Worm (Caenorhabditis elegans) whole organism, L4 larva: ENCODE measurements around the gene Y25C1A.8.

ENCODE experiments used
- F10B5.3 ChIP-seq: sonication (generic microtip); optimal IDR thresholded peaks from 2 replicates; lab custom pipeline; 2016; ENCODE audit warnings: mild to moderate bottlenecking, missing genetic modification characterization, missing compliant biosample characterization
- F37D6.2 ChIP-seq: sonication (generic microtip); optimal IDR thresholded peaks from 2 replicates; lab custom pipeline; 2016; ENCODE audit warnings: mild to moderate bottlenecking, missing genetic modification characterization, missing compliant biosample characterization
- F44E2.7 ChIP-seq: fragments of 200-800 bp; sonication (Bioruptor generic); IDR thresholded peaks from 2 replicates; pipeline ENCODE4 v2.1.2; 2022; ENCODE audit warnings: missing genetic modification characterization, missing compliant biosample characterization
- F49E8.2 ChIP-seq: sonication (generic microtip); optimal IDR thresholded peaks from 2 replicates; lab custom pipeline; 2016; ENCODE audit warnings: missing compliant biosample characterization, mild to moderate bottlenecking, missing genetic modification characterization, borderline replicate concordance
- T20F7.1 ChIP-seq: fragments of 200-800 bp; sonication (Bioruptor generic); optimal IDR thresholded peaks from 2 replicates; lab custom pipeline; 2018; ENCODE audit warnings: mild to moderate bottlenecking, missing genetic modification characterization, missing compliant biosample characterization
- Y105C5A.15 ChIP-seq: fragments of 200-800 bp; sonication (Bioruptor generic); IDR thresholded peaks from 2 replicates; pipeline ENCODE4 v1.3.6; 2022; ENCODE audit warnings: missing genetic modification characterization, missing compliant biosample characterization
- Y75B8A.6 ChIP-seq: fragments of 200-800 bp; sonication (Bioruptor generic); IDR thresholded peaks from 2 replicates; pipeline ENCODE4 v1.3.6; 2022; ENCODE audit warnings: missing genetic modification reagents, missing genetic modification characterization, missing compliant biosample characterization
- ZK337.2 ChIP-seq: fragments of 200-800 bp; sonication (Bioruptor generic); IDR thresholded peaks from 2 replicates; pipeline ENCODE4 v1.3.6; 2022; ENCODE audit warnings: missing genetic modification reagents, missing genetic modification characterization, missing compliant biosample characterization
- ZK546.5 ChIP-seq, 2 experiments: sonication (generic microtip); optimal IDR thresholded peaks; 2 replicates each; lab custom pipeline; 2017; ENCODE audit warnings: missing biosample characterization in 2 of 2, missing genetic modification characterization in 2 of 2
- ama-1 ChIP-seq: fragments of 150-350 bp; optimal IDR thresholded peaks from 2 replicates; lab custom pipeline; 2014; ENCODE audit warnings: inconsistent platforms, mixed read lengths
- arid-1 ChIP-seq: fragments of 200-800 bp; sonication (Bioruptor generic); conservative IDR thresholded peaks from 2 replicates; pipeline ENCODE4 v1.3.6; 2022; ENCODE audit warnings: missing genetic modification reagents, missing genetic modification characterization, missing compliant biosample characterization
- ceh-20 ChIP-seq: fragments of 200-800 bp; sonication (Bioruptor generic); IDR thresholded peaks from 2 replicates; pipeline ENCODE4 v1.3.6; 2022; ENCODE audit warnings: missing genetic modification reagents, missing genetic modification characterization, missing compliant biosample characterization
- ceh-32 ChIP-seq: sonication (generic microtip); optimal IDR thresholded peaks from 2 replicates; lab custom pipeline; 2016; ENCODE audit warnings: mild to moderate bottlenecking, missing genetic modification characterization, missing compliant biosample characterization; ENCODE audit not compliant: poor library complexity
- ctbp-1 ChIP-seq: fragments of 200-800 bp; sonication (Bioruptor generic); IDR thresholded peaks from 2 replicates; pipeline ENCODE4 v1.3.6; 2022; ENCODE audit warnings: missing genetic modification reagents, missing genetic modification characterization, missing compliant biosample characterization
- dmd-8 ChIP-seq: fragments of 200-800 bp; sonication (Bioruptor generic); IDR thresholded peaks from 2 replicates; pipeline ENCODE4 v1.3.6; 2022; ENCODE audit warnings: missing genetic modification characterization, missing compliant biosample characterization
- dpl-1 ChIP-seq: fragments of 150-350 bp; optimal IDR thresholded peaks from 2 replicates; lab custom pipeline; 2014; ENCODE audit warnings: missing biosample characterization, missing genetic modification reagents, missing genetic modification characterization
- egl-27 ChIP-seq: sonication (generic microtip); optimal IDR thresholded peaks from 3 replicates; lab custom pipeline; 2017; ENCODE audit warnings: missing biosample characterization, missing genetic modification reagents, missing genetic modification characterization
- hif-1 ChIP-seq, 2 experiments: sonication (generic microtip); optimal IDR thresholded peaks; 2 replicates each; lab custom pipeline; 2016 to 2017; ENCODE audit warnings: missing compliant biosample characterization in 2 of 2, missing genetic modification characterization in 2 of 2, missing genetic modification reagents in 2 of 2, missing genotype in 2 of 2, mild to moderate bottlenecking in 1 of 2
- hmg-1.1 ChIP-seq: fragments of 200-800 bp; sonication (Bioruptor generic); IDR thresholded peaks from 2 replicates; pipeline ENCODE4 v1.3.6; 2022; ENCODE audit warnings: missing genetic modification reagents, missing genetic modification characterization, missing compliant biosample characterization
- lin-39 ChIP-seq: fragments of 150-350 bp; optimal IDR thresholded peaks from 2 replicates; lab custom pipeline; 2014; ENCODE audit warnings: missing biosample characterization, missing genetic modification reagents, missing genetic modification characterization
- madf-9 ChIP-seq: fragments of 200-800 bp; sonication (Bioruptor generic); conservative IDR thresholded peaks from 2 replicates; pipeline ENCODE4 v1.3.6; 2022; ENCODE audit warnings: missing genetic modification reagents, missing genetic modification characterization, missing compliant biosample characterization
- mdt-29 ChIP-seq: fragments of 200-800 bp; sonication (Bioruptor generic); IDR thresholded peaks from 2 replicates; pipeline ENCODE4 v1.3.6; 2022; ENCODE audit warnings: missing genetic modification reagents, missing genetic modification characterization, missing compliant biosample characterization
- mep-1 ChIP-seq: fragments of 150-350 bp; sonication (generic microtip); optimal IDR thresholded peaks from 3 replicates; lab custom pipeline; 2014; ENCODE audit warnings: missing biosample characterization, missing genetic modification characterization
- mes-2 ChIP-seq: sonication (generic microtip); optimal IDR thresholded peaks from 2 replicates; lab custom pipeline; 2016; ENCODE audit warnings: missing genotype, mild to moderate bottlenecking, missing genetic modification characterization, missing compliant biosample characterization; ENCODE audit not compliant: poor library complexity, severe bottlenecking
- nhr-25 ChIP-seq: sonication (generic microtip); optimal IDR thresholded peaks from 2 replicates; lab custom pipeline; 2017; ENCODE audit warnings: missing genetic modification characterization, mild to moderate bottlenecking, missing compliant biosample characterization, antibody characterized with exemption, moderate library complexity, borderline replicate concordance; ENCODE audit not compliant: insufficient read depth
- nhr-42 ChIP-seq: fragments of 200-800 bp; sonication (Bioruptor generic); IDR thresholded peaks from 2 replicates; pipeline ENCODE4 v1.3.6; 2022; ENCODE audit warnings: missing genetic modification characterization, missing compliant biosample characterization
- rbr-2 ChIP-seq: sonication (generic microtip); optimal IDR thresholded peaks from 2 replicates; lab custom pipeline; 2016; ENCODE audit warnings: missing genotype, missing genetic modification characterization, missing compliant biosample characterization
- saeg-2 ChIP-seq: fragments of 200-800 bp; sonication (Bioruptor generic); IDR thresholded peaks from 2 replicates; pipeline ENCODE4 v1.3.6; 2022; ENCODE audit warnings: missing genetic modification reagents, missing genetic modification characterization, missing compliant biosample characterization
- sdz-12 ChIP-seq: fragments of 200-800 bp; sonication (Bioruptor generic); optimal IDR thresholded peaks from 2 replicates; lab custom pipeline; 2018; ENCODE audit warnings: mild to moderate bottlenecking, missing genetic modification characterization, missing compliant biosample characterization
- set-16 ChIP-seq: fragments of 200-800 bp; sonication (Bioruptor generic); IDR thresholded peaks from 2 replicates; pipeline ENCODE4 v1.3.6; 2022; ENCODE audit warnings: missing genetic modification reagents, missing genetic modification characterization, missing compliant biosample characterization
- snpc-1.2 ChIP-seq: fragments of 200-800 bp; sonication (Bioruptor generic); IDR thresholded peaks from 2 replicates; pipeline ENCODE4 v1.3.6; 2022; ENCODE audit warnings: missing genetic modification reagents, missing genetic modification characterization, missing compliant biosample characterization
- unc-39 ChIP-seq: sonication (generic microtip); optimal IDR thresholded peaks from 2 replicates; lab custom pipeline; 2017; ENCODE audit warnings: missing biosample characterization, missing genetic modification characterization
- vab-7 ChIP-seq: fragments of 200-800 bp; sonication (Bioruptor generic); IDR thresholded peaks from 2 replicates; pipeline ENCODE4 v1.3.6; 2022; ENCODE audit warnings: missing genetic modification reagents, missing genetic modification characterization, missing compliant biosample characterization
- zip-2 ChIP-seq: fragments of 150-350 bp; optimal IDR thresholded peaks from 2 replicates; lab custom pipeline; 2014; ENCODE audit warnings: missing biosample characterization, missing genetic modification characterization

Gene Y25C1A.8

DNA sequence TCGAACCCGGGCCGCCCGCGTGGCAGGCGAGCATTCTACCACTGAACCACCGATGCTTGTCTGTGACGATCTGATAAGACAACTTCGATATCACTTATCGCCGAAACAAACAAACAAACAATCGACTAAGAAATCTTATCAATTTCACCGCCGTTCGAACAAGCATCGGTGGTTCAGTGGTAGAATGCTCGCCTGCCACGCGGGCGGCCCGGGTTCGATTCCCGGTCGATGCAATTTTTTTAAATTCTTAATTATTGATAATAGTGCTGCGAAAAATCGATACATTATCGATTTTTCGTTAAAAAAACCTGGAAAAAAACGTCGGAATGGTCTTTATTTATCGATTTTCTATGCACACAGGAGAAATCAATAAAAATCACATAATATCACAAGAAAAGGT, 14.5 kb downstream of the Y25C1A.8 start (continued):
- TF ChIP-seq Y75B8A.6 (GFP tag; lab: Robert Waterston, UW) (0 out of 2 replicates have a peak, but pooled peaks have one; percentile 44), ceh-20 (peak; percentile 51; the same call in 1 of the 2 replicates), arid-1 (GFP tag; lab: Robert Waterston, UW) (peak; percentile 65), mdt-29 (GFP tag; lab: Robert Waterston, UW) (peak; percentile 65; the same call in 1 of the 2 replicates), rbr-2 (tag; lab: Kevin White, UChicago) (no peak), mep-1 (tag; lab: Kevin White, UChicago) (peak; percentile 59), mes-2 (tag; lab: Kevin White, UChicago) (peak; percentile 69), vab-7 (GFP tag; lab: Robert Waterston, UW) (peak; percentile 75), nhr-25 (tag; lab: Kevin White, UChicago) (no peak), ctbp-1 (GFP tag; lab: Robert Waterston, UW) (peak; percentile 43; the same call in 1 of the 2 replicates), ceh-32 (tag; lab: Kevin White, UChicago) (no peak), hmg-1.1 (GFP tag; lab: Robert Waterston, UW) (peak; percentile 50)

DNA sequence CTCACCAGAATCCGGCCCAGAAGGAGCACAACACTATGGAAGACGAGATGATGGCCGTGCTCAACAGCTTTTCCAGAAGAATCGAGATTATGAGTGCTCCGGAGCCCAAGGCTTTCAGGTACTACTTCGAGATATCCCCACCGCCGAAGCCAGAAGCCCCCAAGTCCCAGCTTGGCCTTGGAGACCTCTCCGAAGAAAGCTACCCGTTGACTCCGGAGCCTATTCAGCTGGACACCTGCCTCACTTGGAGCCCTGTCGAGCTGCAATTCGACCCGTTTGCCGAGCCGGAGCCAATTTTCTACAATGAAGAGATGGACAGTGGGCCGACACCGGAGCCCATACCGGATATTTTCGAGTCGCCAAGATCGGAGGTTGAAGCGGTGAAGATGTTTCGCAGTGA, 15.2 kb downstream of the Y25C1A.8 start:
- TF ChIP-seq madf-9 (GFP tag; lab: Robert Waterston, UW) (no peak), sdz-12 (GFP tag; lab: Kevin White, UChicago) (peak; percentile 19), ama-1 (no peak), set-16 (GFP tag; lab: Robert Waterston, UW) (peak; percentile 83), saeg-2 (GFP tag; lab: Robert Waterston, UW) (no peak)

DNA sequence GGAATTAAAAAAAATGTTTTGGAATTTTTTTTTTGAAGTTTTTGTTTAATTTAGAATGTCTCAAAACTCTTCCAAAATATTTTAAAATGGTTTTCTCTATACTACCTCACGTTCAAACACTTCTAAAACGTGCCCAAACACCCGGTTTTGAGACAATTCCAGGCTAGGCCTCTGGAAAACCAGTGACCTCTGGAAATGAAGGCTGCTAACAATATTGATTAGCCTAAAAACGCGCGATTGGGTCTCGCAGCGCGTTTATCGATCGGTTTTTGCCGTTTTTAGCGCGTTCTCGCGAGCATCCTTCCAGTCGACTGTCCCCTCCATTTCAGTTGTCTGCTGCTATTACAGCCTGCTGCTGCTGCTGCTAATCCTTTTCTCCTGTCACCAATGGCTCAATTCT, 16.0 kb downstream of the Y25C1A.8 start, which contains the start of gene Y25C1A.6:
Gene Y25C1A.6 (plus strand): TSS at position 301 of the 400 bp plus-strand sequence.
- no peak for TF ChIP-seq F44E2.7 (GFP tag; lab: Robert Waterston, UW)
- no peak for TF ChIP-seq T20F7.1 (GFP tag; lab: Kevin White, UChicago)
- no peak for TF ChIP-seq F10B5.3
- TF ChIP-seq hif-1 (tag; optimal IDR thresholded peaks at IDR 0.05; lab: Kevin White, UChicago) = no peak
- TF ChIP-seq egl-27 (tag; lab: Kevin White, UChicago) = no peak
- no peak for TF ChIP-seq dpl-1 (GFP tag; lab: Kevin White, UChicago)
- TF ChIP-seq F37D6.2 (tag; lab: Kevin White, UChicago) = no peak
- TF ChIP-seq ZK337.2 (GFP tag; lab: Robert Waterston, UW) = no peak
- no peak for TF ChIP-seq hmg-1.1 (GFP tag; lab: Robert Waterston, UW)
- TF ChIP-seq nhr-25 (tag; lab: Kevin White, UChicago) = no peak
- no peak for TF ChIP-seq ZK546.5 (tag; optimal IDR thresholded peaks at IDR 0.05; lab: Kevin White, UChicago)
- TF ChIP-seq nhr-42 (GFP tag; lab: Robert Waterston, UW) = no peak
- no peak for TF ChIP-seq zip-2 (tag; lab: Kevin White, UChicago)
- no peak for TF ChIP-seq lin-39 (tag; lab: Kevin White, UChicago)
- TF ChIP-seq unc-39 (tag; lab: Kevin White, UChicago) = no peak
- no peak for TF ChIP-seq snpc-1.2 (GFP tag; lab: Robert Waterston, UW)
- no peak for TF ChIP-seq F49E8.2 (tag; lab: Kevin White, UChicago)
- TF ChIP-seq Y105C5A.15 (GFP tag; lab: Robert Waterston, UW) = no peak
- no peak for TF ChIP-seq dmd-8 (GFP tag; lab: Robert Waterston, UW)
